Worm (Caenorhabditis elegans): Measurements from ENCODE around the gene F07C3.16.
A peak's percentile ranks its signal among the peaks of the same experiment; 100 is the strongest.

F07C3.16 gene

ce11 chrV:9293359-9293758 lies 36.0 kb upstream of the F07C3.16 start (continued):
- TF ChIP-seq mab-5 (tag; optimal IDR thresholded peaks at IDR 0.05) (no peak), blmp-1 (tag; optimal IDR thresholded peaks at IDR 0.05; ENCODE audit: insufficient read depth) (no peak), ama-1 (optimal IDR thresholded peaks at IDR 0.05) (no peak), ZK546.5 (tag; optimal IDR thresholded peaks at IDR 0.05) (no peak), lin-13 (GFP tag; optimal IDR thresholded peaks at IDR 0.05) (no peak), sma-9 (GFP tag; optimal IDR thresholded peaks at IDR 0.05) (no peak), sma-9 (tag; optimal IDR thresholded peaks at IDR 0.05) (no peak), mbf-1 (tag; optimal IDR thresholded peaks at IDR 0.05) (no peak)

ce11 chrV:9291919-9292318 lies 34.6 kb upstream of the F07C3.16 start, which contains the start of gene ZK682.7:
Gene ZK682.7 (minus strand): TSS chrV:9292165.
- TF ChIP-seq gmeb-1 (tag; optimal IDR thresholded peaks at IDR 0.05) (no peak), dmd-4 (tag; optimal IDR thresholded peaks at IDR 0.05) (no peak), snpc-4 (tag; optimal IDR thresholded peaks at IDR 0.05) (no peak), unc-39 (tag; optimal IDR thresholded peaks at IDR 0.05) (no peak), nhr-129 (tag; optimal IDR thresholded peaks at IDR 0.05) (no peak), egl-27 (tag; optimal IDR thresholded peaks at IDR 0.05) (no peak), nhr-77 (tag; optimal IDR thresholded peaks at IDR 0.05) (no peak), ama-1 (optimal IDR thresholded peaks at IDR 0.05) (no peak), ceh-16 (tag; optimal IDR thresholded peaks at IDR 0.05) (no peak), crh-2 (tag; optimal IDR thresholded peaks at IDR 0.05) (no peak), elt-3 (tag; optimal IDR thresholded peaks at IDR 0.05) (no peak), aly-2 (tag; optimal IDR thresholded peaks at IDR 0.05) (no peak), nhr-12 (tag; optimal IDR thresholded peaks at IDR 0.05) (no peak), fos-1 (tag; optimal IDR thresholded peaks at IDR 0.05) (no peak)

- TF ChIP-seq peb-1 (tag; optimal IDR thresholded peaks at IDR 0.05) = peak; percentile 17
- no peak for TF ChIP-seq fos-1 (tag; optimal IDR thresholded peaks at IDR 0.05)
Measured at ce11 chrV:9287460-9287859, 30.1 kb upstream of the F07C3.16 start, which contains the start of gene lron-2. Gene lron-2 (minus strand): TSS chrV:9287560.

DNA sequence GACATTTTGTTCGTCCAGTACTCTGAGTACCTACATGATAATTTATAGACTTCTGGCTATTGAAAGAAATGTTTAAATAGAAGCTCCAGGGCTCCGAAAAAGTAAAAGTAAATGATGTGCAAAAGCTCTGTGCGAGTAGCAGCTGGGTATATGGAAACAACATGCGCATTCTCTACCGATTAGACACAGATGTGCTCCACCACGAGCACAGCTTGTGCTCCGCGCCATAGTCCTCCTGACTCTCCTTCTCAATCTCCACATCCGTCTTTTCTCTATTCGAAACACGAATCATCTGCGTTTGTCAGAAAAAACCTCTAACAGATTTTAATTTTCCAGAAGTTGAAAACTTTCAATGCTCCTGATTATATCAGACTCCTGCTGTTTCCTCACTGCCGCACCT lies 26.1 kb upstream of the F07C3.16 start:
- TF ChIP-seq nhr-25 (tag; optimal IDR thresholded peaks at IDR 0.05) = no peak
- no peak for TF ChIP-seq unc-62 (GFP tag; optimal IDR thresholded peaks at IDR 0.05)
- TF ChIP-seq ztf-11 (tag; optimal IDR thresholded peaks at IDR 0.05) = no peak
- no peak for TF ChIP-seq ZK546.5 (tag; optimal IDR thresholded peaks at IDR 0.05)
- no peak for TF ChIP-seq nhr-21 (tag; optimal IDR thresholded peaks at IDR 0.05)
- no peak for TF ChIP-seq crh-2 (tag; optimal IDR thresholded peaks at IDR 0.05)
- TF ChIP-seq egl-27 (tag; optimal IDR thresholded peaks at IDR 0.05) = no peak
- no peak for TF ChIP-seq blmp-1 (tag; optimal IDR thresholded peaks at IDR 0.05; ENCODE audit: insufficient read depth)
- no peak for TF ChIP-seq ama-1 (optimal IDR thresholded peaks at IDR 0.05)
- TF ChIP-seq lin-39 (tag; optimal IDR thresholded peaks at IDR 0.05) = no peak
- TF ChIP-seq dmd-4 (tag; optimal IDR thresholded peaks at IDR 0.05) = no peak
- TF ChIP-seq lin-11 (tag; optimal IDR thresholded peaks at IDR 0.05) = no peak
- TF ChIP-seq nhr-23 (tag; optimal IDR thresholded peaks at IDR 0.05) = no peak
- no peak for TF ChIP-seq fos-1 (tag; optimal IDR thresholded peaks at IDR 0.05)
- TF ChIP-seq nhr-129 (tag; optimal IDR thresholded peaks at IDR 0.05) = no peak
- no peak for TF ChIP-seq ceh-16 (tag; optimal IDR thresholded peaks at IDR 0.05)
- TF ChIP-seq mab-5 (tag; optimal IDR thresholded peaks at IDR 0.05) = no peak
- no peak for TF ChIP-seq Y55F3AM.14 (GFP tag; optimal IDR thresholded peaks at IDR 0.05)

ce11 chrV:9282110-9282509 lies 24.7 kb upstream of the F07C3.16 start, which contains the start of gene hlh-10:
Gene hlh-10 (minus strand): TSS chrV:9282210.
- TF ChIP-seq nhr-11 (tag; optimal IDR thresholded peaks at IDR 0.05) (no peak), ztf-1 (GFP tag; conservative IDR thresholded peaks at IDR 0.05) (no peak), aly-2 (tag; optimal IDR thresholded peaks at IDR 0.05) (no peak), sma-3 (GFP tag; optimal IDR thresholded peaks at IDR 0.05) (no peak), dmd-4 (tag; optimal IDR thresholded peaks at IDR 0.05) (no peak), ama-1 (optimal IDR thresholded peaks at IDR 0.05) (no peak)

All from whole organism, L2 larva.